Fruit fly (Drosophila melanogaster): ENCODE data around the gene mRpL1.
A peak's percentile ranks its signal among the peaks of the same experiment; 100 is the strongest.

mRpL1 gene

DNA sequence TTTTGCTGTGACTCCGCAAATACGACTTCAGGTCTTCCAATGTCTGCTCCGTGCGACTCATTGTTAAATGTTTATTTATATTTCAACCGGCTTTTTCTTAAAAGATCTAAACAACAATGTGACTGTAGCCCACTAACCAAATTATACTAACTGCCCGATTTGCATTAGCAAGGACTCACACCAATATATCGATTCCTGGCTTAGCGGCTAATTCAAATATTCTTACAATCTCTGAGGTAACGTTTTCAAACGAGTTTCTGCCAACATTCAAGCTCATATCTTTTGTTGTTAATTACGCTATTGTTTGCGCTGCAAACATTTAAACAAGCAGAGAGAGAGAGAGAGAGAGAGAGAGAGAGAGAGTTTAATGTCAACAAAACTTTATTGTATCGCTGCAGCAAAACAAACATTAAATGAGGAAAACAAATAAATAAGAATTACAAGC is 7.3 kb downstream of the mRpL1 start, which contains the start of gene tex:
Gene tex (minus strand): TSS at position 131 of the 445 bp plus-strand sequence.
- no peak for TF ChIP-seq CG14711 (tag; optimal IDR thresholded peaks at IDR 0.05)
- TF ChIP-seq cic (GFP tag; optimal IDR thresholded peaks at IDR 0.05) = peak; percentile 24

DNA sequence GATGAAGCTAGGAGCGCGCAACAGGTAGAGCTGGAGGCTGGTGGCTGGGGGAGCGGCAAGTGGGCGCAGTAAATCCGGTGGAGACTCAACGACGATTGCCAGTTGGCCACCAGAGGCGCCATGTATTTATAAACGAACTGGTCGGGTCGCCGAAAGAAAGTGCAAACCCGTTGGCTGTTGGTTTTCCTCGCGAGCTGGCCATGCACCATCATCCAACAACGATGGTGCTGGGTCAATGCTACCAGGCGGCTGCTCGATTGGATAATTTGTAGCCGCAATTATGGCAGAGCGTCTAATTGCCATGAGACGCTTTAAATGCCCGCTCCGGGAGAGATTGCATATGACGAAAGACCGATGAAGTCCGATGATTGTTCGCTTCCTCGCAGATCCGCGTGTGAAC is 9.4 kb downstream of the mRpL1 start, which contains the start of gene CG11693:
Gene CG11693 (minus strand): TSS at position 101 of the 400 bp plus-strand sequence.
- no peak for TF ChIP-seq ovo (GFP tag; optimal IDR thresholded peaks at IDR 0.05)
- no peak for TF ChIP-seq Clk (GFP tag; optimal IDR thresholded peaks at IDR 0.05)
- TF ChIP-seq CG7101 (tag; optimal IDR thresholded peaks at IDR 0.05) = no peak
- TF ChIP-seq tj (GFP tag; optimal IDR thresholded peaks at IDR 0.05) = no peak
- TF ChIP-seq CG7045 (GFP tag; optimal IDR thresholded peaks at IDR 0.05) = no peak
- no peak for TF ChIP-seq toe (GFP tag; optimal IDR thresholded peaks at IDR 0.05)
- no peak for TF ChIP-seq Hr96 (GFP tag; optimal IDR thresholded peaks at IDR 0.05)
- TF ChIP-seq kay (GFP tag; ENCODE audit: borderline replicate concordance) = no peak
- TF ChIP-seq pad (GFP tag; optimal IDR thresholded peaks at IDR 0.05) = no peak
- TF ChIP-seq CG5204 (GFP tag; optimal IDR thresholded peaks at IDR 0.05) = no peak
- no peak for TF ChIP-seq Mnt (GFP tag; optimal IDR thresholded peaks at IDR 0.05)
- no peak for TF ChIP-seq CG11617 (GFP tag; optimal IDR thresholded peaks at IDR 0.05)
- TF ChIP-seq cnc (optimal IDR thresholded peaks at IDR 0.05) = no peak
- TF ChIP-seq CG33017 (tag; optimal IDR thresholded peaks at IDR 0.05) = no peak
- no peak for TF ChIP-seq bab1 (GFP tag; optimal IDR thresholded peaks at IDR 0.05)
- TF ChIP-seq Crg-1 (GFP tag; optimal IDR thresholded peaks at IDR 0.05) = no peak

DNA sequence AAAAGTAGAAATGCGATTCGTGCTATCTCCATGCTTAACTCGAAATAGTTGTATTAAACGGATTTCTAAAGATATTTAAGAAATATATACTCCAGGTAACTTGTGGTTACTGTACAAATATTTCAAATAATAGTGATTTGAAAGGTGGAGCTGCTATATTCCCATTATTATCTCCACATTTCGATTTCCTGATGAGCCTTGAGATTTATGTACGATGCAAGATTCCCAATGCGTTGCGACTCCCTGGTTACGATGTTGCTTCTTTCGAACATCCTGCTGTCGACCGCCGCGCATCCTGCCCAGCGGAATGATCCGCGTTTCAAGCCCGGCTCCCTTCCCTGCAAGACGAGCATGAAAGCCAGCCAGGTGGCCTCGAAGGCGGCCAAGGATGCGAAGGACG is 10.8 kb downstream of the mRpL1 start, which contains the start of the genes CG11694 and CG11698:
Gene CG11694 (minus strand): TSS at position 101 of the 400 bp plus-strand sequence.
Gene CG11698 (plus strand): TSS at position 152 of the 400 bp plus-strand sequence.
- TF ChIP-seq Mnt (GFP tag; optimal IDR thresholded peaks at IDR 0.05) (no peak), Crg-1 (GFP tag; optimal IDR thresholded peaks at IDR 0.05) (no peak), CG5204 (GFP tag; optimal IDR thresholded peaks at IDR 0.05) (no peak), tj (GFP tag; optimal IDR thresholded peaks at IDR 0.05) (no peak)

DNA sequence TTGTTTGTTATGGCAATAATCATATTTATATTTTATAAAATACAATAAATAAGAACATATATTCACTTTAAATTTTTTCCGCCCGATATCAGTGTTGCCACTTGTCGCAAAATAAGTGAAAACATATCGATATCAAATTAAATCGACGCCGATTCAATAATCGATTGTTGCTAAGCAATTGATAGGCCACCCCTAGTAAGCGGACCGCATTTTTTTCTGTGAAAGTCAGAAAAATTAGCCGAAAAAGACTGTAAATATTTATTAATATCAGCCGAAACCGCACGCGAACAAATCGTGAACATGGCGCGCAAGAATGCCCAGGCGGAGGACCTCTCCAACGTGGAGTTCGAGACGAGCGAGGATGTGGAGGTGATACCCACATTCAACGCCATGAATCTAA is 11.8 kb downstream of the mRpL1 start, which contains the start of gene CG7483:
Gene CG7483 (plus strand): TSS at position 171 of the 400 bp plus-strand sequence.
- TF ChIP-seq CG1620 (GFP tag; optimal IDR thresholded peaks at IDR 0.05) = no peak
- TF ChIP-seq Clk (GFP tag; optimal IDR thresholded peaks at IDR 0.05) = no peak
- TF ChIP-seq CG33017 (tag; optimal IDR thresholded peaks at IDR 0.05) = no peak
- no peak for TF ChIP-seq CG7045 (GFP tag; optimal IDR thresholded peaks at IDR 0.05)
- TF ChIP-seq CG14711 (tag; optimal IDR thresholded peaks at IDR 0.05) = peak; percentile 72
- no peak for TF ChIP-seq CG5204 (GFP tag; optimal IDR thresholded peaks at IDR 0.05)
- peak; percentile 17 for TF ChIP-seq Mnt (GFP tag; optimal IDR thresholded peaks at IDR 0.05)
- TF ChIP-seq kay (GFP tag; ENCODE audit: borderline replicate concordance) = no peak
- no peak for TF ChIP-seq CG11617 (GFP tag; optimal IDR thresholded peaks at IDR 0.05)
- TF ChIP-seq cic (GFP tag; optimal IDR thresholded peaks at IDR 0.05) = no peak
- TF ChIP-seq ovo (GFP tag; optimal IDR thresholded peaks at IDR 0.05) = no peak
- TF ChIP-seq bab1 (GFP tag; optimal IDR thresholded peaks at IDR 0.05) = peak; percentile 57
- no peak for TF ChIP-seq tj (GFP tag; optimal IDR thresholded peaks at IDR 0.05)
- TF ChIP-seq CG12768 (GFP tag; optimal IDR thresholded peaks at IDR 0.05) = no peak
- no peak for TF ChIP-seq CG7101 (tag; optimal IDR thresholded peaks at IDR 0.05)
- no peak for TF ChIP-seq pad (GFP tag; optimal IDR thresholded peaks at IDR 0.05)
- no peak for TF ChIP-seq Hr96 (GFP tag; optimal IDR thresholded peaks at IDR 0.05)
- TF ChIP-seq toe (GFP tag; optimal IDR thresholded peaks at IDR 0.05) = no peak

DNA sequence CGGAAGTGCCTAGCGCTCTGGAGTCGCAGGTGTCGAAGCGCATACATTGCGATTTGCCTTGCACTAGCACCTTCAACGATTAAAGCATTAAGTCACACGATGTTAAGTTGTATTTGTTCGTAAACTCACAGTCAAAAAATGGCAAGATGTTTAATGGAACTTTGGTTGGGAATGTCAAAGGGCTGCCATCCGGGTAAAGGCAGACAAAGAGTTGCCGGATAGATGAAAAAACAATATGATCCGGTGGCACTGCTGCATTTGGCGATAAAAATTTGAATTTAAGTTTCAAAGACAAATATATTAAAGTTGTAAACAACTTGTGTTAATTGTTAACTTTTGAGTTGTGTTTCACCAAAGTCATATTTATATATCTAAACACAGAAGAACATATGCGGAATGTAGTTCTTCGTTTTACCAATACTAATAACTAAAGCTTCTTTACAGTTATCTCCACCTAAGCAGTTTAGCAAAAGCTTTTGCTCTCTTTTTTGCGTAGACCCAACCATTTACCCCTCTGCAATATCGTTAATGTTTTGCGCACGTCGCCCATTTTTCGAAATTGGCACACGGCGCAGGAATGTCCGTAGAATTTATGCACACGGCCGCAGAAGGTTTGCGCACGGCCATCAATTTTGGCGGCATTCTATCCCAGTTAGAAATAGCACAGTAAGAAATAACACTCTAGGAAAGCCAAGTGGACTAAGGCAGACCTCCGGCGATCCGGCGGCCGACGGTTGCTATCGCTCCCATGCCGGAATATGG is 15.3 kb downstream of the mRpL1 start, which contains the start of gene Coq2:
Gene Coq2 (minus strand): TSS at position 200 of the 762 bp plus-strand sequence.
- TF ChIP-seq ovo (GFP tag; optimal IDR thresholded peaks at IDR 0.05) (peak; percentile 28), toe (GFP tag; optimal IDR thresholded peaks at IDR 0.05) (no peak), bab1 (GFP tag; optimal IDR thresholded peaks at IDR 0.05) (peak; percentile 61), pad (GFP tag; optimal IDR thresholded peaks at IDR 0.05) (peak; percentile 99), CG12768 (GFP tag; optimal IDR thresholded peaks at IDR 0.05) (no peak), Crg-1 (GFP tag; optimal IDR thresholded peaks at IDR 0.05) (no peak), tj (GFP tag; optimal IDR thresholded peaks at IDR 0.05) (peak; percentile 21)

DNA sequence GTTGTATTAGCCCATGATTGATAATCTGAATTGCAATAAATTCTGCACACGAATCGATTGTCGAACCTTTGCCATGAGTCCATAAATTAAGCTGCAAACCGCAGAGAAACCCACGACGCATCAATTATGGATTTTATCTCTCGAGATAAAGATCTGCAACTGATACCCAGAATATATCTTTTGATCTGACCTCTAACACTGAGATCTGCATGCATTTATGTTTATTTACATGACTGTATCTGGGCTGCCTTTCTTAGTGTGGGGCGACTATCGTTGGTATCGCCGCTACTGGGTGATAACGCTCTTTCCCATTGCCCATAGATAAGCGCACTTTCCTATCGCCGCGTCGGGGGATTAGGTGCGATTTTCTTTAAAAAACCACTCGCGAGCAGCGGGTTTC is 16.0 kb downstream of the mRpL1 start, which contains the start of gene Ctr1B:
Gene Ctr1B (plus strand): TSS at position 398 of the 400 bp plus-strand sequence.
- TF ChIP-seq cic (GFP tag; optimal IDR thresholded peaks at IDR 0.05) (no peak), tj (GFP tag; optimal IDR thresholded peaks at IDR 0.05) (no peak), ovo (GFP tag; optimal IDR thresholded peaks at IDR 0.05) (no peak), Mnt (GFP tag; optimal IDR thresholded peaks at IDR 0.05) (no peak), CG5204 (GFP tag; optimal IDR thresholded peaks at IDR 0.05) (no peak), pad (GFP tag; optimal IDR thresholded peaks at IDR 0.05) (no peak), cnc (optimal IDR thresholded peaks at IDR 0.05) (no peak), kay (GFP tag; ENCODE audit: borderline replicate concordance) (no peak), bab1 (GFP tag; optimal IDR thresholded peaks at IDR 0.05) (no peak), Crg-1 (GFP tag; optimal IDR thresholded peaks at IDR 0.05) (no peak), CG12768 (GFP tag; optimal IDR thresholded peaks at IDR 0.05) (no peak), CG7045 (GFP tag; optimal IDR thresholded peaks at IDR 0.05) (no peak), CG11617 (GFP tag; optimal IDR thresholded peaks at IDR 0.05) (no peak), CG33017 (tag; optimal IDR thresholded peaks at IDR 0.05) (no peak), Clk (GFP tag; optimal IDR thresholded peaks at IDR 0.05) (no peak), CG7101 (tag; optimal IDR thresholded peaks at IDR 0.05) (no peak), Hr96 (GFP tag; optimal IDR thresholded peaks at IDR 0.05) (no peak)

Measured in whole organism, adult.